Worm (Caenorhabditis elegans): ENCODE data around the gene set-21.

DNA sequence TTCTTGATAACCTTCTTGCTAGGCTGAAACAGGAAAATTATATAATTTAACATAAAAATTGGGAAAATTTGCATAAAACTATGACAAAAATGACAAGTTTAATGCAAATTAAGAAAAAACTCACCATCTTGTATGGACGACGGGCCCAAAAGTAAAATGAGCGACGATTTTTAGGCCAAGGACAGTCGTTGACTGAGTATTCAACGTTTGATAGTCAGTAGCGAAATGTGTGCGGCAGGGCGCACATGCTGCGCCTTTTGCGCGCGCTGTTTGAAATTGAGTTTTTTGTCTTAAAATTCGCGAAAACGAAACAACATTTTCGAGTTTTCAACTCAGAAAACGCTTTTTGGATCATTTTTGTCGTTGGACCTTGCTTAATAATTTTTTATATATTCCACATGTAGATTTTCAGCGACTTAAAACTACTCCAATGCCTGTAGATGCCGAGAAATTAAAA lies at the start of gene set-21, which contains the start of gene rpl-7A:
- TF ChIP-seq ztf-4 (tag; optimal IDR thresholded peaks at IDR 0.05) = no peak
- peak; percentile 89 for TF ChIP-seq nfya-1 (tag; optimal IDR thresholded peaks at IDR 0.05; ENCODE audit: insufficient read depth)
- no peak for TF ChIP-seq ztf-11 (tag; optimal IDR thresholded peaks at IDR 0.05)
- peak; percentile 98 for TF ChIP-seq nhr-25 (tag; optimal IDR thresholded peaks at IDR 0.05)
- TF ChIP-seq ceh-9 (tag; optimal IDR thresholded peaks at IDR 0.05) = no peak

All from whole organism, L3 larva.